Worm (Caenorhabditis elegans): ENCODE measurements around the gene C44C10.11.

DNA sequence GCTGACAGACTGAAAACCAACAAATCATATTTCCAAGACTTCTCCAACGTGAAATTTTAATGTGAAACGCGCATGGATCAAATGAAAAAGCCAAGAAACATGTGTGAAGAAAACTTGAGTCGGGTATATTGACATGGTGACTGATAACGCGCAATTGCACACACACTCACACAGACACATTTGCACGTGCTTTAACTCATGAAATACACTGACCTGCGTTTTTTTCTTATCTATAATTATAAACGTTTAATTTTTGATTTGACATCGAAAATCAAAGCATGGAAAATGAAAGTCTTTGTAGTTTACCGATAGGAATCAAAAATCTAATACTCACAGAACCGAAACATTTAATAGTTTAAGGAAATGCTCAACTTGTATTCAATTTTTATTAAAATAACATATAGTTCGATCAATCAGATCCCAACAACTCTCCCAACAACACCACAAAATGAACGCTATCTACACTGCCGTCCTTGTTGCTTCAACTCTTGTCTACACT lies 28.5 kb upstream of the C44C10.11 start, which contains the start of gene nspa-9:
- no peak for TF ChIP-seq ceh-34 (tag; optimal IDR thresholded peaks at IDR 0.05)
- no peak for TF ChIP-seq ama-1 (optimal IDR thresholded peaks at IDR 0.05)
- no peak for TF ChIP-seq T23F11.4 (GFP tag; optimal IDR thresholded peaks at IDR 0.05)
- no peak for TF ChIP-seq dmd-4 (tag; optimal IDR thresholded peaks at IDR 0.05; ENCODE audit: borderline replicate concordance)
- no peak for TF ChIP-seq fkh-10 (GFP tag; optimal IDR thresholded peaks at IDR 0.05)
- TF ChIP-seq ahr-1 (tag; optimal IDR thresholded peaks at IDR 0.05): no peak
- TF ChIP-seq pha-4 (tag; optimal IDR thresholded peaks at IDR 0.05): no peak
